Worm (Caenorhabditis elegans) whole organism, L4 larva: ENCODE measurements around the gene C50F7.6.

Source experiments
- D1046.2 ChIP-seq: fragments of 200-800 bp; sonication (Bioruptor generic); IDR thresholded peaks from 2 replicates; pipeline ENCODE4 v1.3.6; 2022; ENCODE audit warnings: missing genetic modification characterization, missing compliant biosample characterization
- F10B5.3 ChIP-seq: sonication (generic microtip); optimal IDR thresholded peaks from 2 replicates; lab custom pipeline; 2016; ENCODE audit warnings: mild to moderate bottlenecking, missing genetic modification characterization, missing compliant biosample characterization
- F37D6.2 ChIP-seq: sonication (generic microtip); optimal IDR thresholded peaks from 2 replicates; lab custom pipeline; 2016; ENCODE audit warnings: mild to moderate bottlenecking, missing genetic modification characterization, missing compliant biosample characterization
- F44E2.7 ChIP-seq: fragments of 200-800 bp; sonication (Bioruptor generic); IDR thresholded peaks from 2 replicates; pipeline ENCODE4 v2.1.2; 2022; ENCODE audit warnings: missing genetic modification characterization, missing compliant biosample characterization
- F49E8.2 ChIP-seq: sonication (generic microtip); optimal IDR thresholded peaks from 2 replicates; lab custom pipeline; 2016; ENCODE audit warnings: missing compliant biosample characterization, mild to moderate bottlenecking, missing genetic modification characterization, borderline replicate concordance
- T20F7.1 ChIP-seq: fragments of 200-800 bp; sonication (Bioruptor generic); optimal IDR thresholded peaks from 2 replicates; lab custom pipeline; 2018; ENCODE audit warnings: mild to moderate bottlenecking, missing genetic modification characterization, missing compliant biosample characterization
- Y75B8A.6 ChIP-seq: fragments of 200-800 bp; sonication (Bioruptor generic); IDR thresholded peaks from 2 replicates; pipeline ENCODE4 v1.3.6; 2022; ENCODE audit warnings: missing genetic modification reagents, missing genetic modification characterization, missing compliant biosample characterization
- aha-1 ChIP-seq: fragments of 150-350 bp; peaks from one replicate; lab custom pipeline; 2014; ENCODE audit warnings: missing biosample characterization, missing genetic modification characterization
- aly-2 ChIP-seq: sonication (generic microtip); optimal IDR thresholded peaks from 2 replicates; lab custom pipeline; 2018; ENCODE audit warnings: missing biosample characterization, missing genetic modification characterization
- arid-1 ChIP-seq: fragments of 200-800 bp; sonication (Bioruptor generic); conservative IDR thresholded peaks from 2 replicates; pipeline ENCODE4 v1.3.6; 2022; ENCODE audit warnings: missing genetic modification reagents, missing genetic modification characterization, missing compliant biosample characterization
- attf-4 ChIP-seq: sonication (generic microtip); optimal IDR thresholded peaks from 3 replicates; lab custom pipeline; 2017; ENCODE audit warnings: missing biosample characterization, missing genetic modification characterization
- ceh-20 ChIP-seq: fragments of 200-800 bp; sonication (Bioruptor generic); IDR thresholded peaks from 2 replicates; pipeline ENCODE4 v1.3.6; 2022; ENCODE audit warnings: missing genetic modification reagents, missing genetic modification characterization, missing compliant biosample characterization
- ceh-44 ChIP-seq: fragments of 200-800 bp; sonication (Bioruptor generic); IDR thresholded peaks from 2 replicates; pipeline ENCODE4 v1.3.6; 2022; ENCODE audit warnings: missing genetic modification reagents, missing genetic modification characterization, missing compliant biosample characterization
- daf-16 ChIP-seq, 3 experiments: sonication (generic microtip); optimal IDR thresholded peaks; 2 replicates each; lab custom pipeline; 2016 to 2017; ENCODE audit warnings: missing genetic modification characterization in 3 of 3, missing genetic modification reagents in 3 of 3, mild to moderate bottlenecking in 2 of 3, missing compliant biosample characterization in 2 of 3, missing biosample characterization in 1 of 3, moderate library complexity in 1 of 3
- egl-27 ChIP-seq: sonication (generic microtip); optimal IDR thresholded peaks from 3 replicates; lab custom pipeline; 2017; ENCODE audit warnings: missing biosample characterization, missing genetic modification reagents, missing genetic modification characterization
- egl-43 ChIP-seq: fragments of 200-800 bp; sonication (Bioruptor generic); IDR thresholded peaks from 2 replicates; pipeline ENCODE4 v1.3.6; 2022; ENCODE audit warnings: missing genetic modification reagents, missing genetic modification characterization, missing compliant biosample characterization
- fkh-10 ChIP-seq: fragments of 150-350 bp; optimal IDR thresholded peaks from 2 replicates; lab custom pipeline; 2014; ENCODE audit warnings: missing biosample characterization, missing genetic modification reagents, missing genetic modification characterization
- jun-1 ChIP-seq: fragments of 150-350 bp; optimal IDR thresholded peaks from 2 replicates; lab custom pipeline; 2014; ENCODE audit warnings: missing biosample characterization, missing genetic modification reagents, missing genetic modification characterization
- lim-7 ChIP-seq: fragments of 200-800 bp; sonication (Bioruptor generic); IDR thresholded peaks from 2 replicates; pipeline ENCODE4 v1.3.6; 2022; ENCODE audit warnings: missing genetic modification characterization, missing compliant biosample characterization
- lin-1 ChIP-seq: fragments of 200-800 bp; sonication (Bioruptor generic); IDR thresholded peaks from 2 replicates; pipeline ENCODE4 v1.3.6; 2022; ENCODE audit warnings: missing genetic modification reagents, missing genetic modification characterization, missing compliant biosample characterization
- lin-38 ChIP-seq: fragments of 200-800 bp; sonication (Bioruptor generic); IDR thresholded peaks from 2 replicates; pipeline ENCODE4 v1.3.6; 2022; ENCODE audit warnings: missing genetic modification reagents, missing genetic modification characterization, missing compliant biosample characterization
- madf-5 ChIP-seq, 2 experiments: fragments of 200-800 bp; sonication (Bioruptor generic); IDR thresholded peaks; 2 replicates each; pipeline ENCODE4 v1.3.6; 2022; ENCODE audit warnings: missing compliant biosample characterization in 2 of 2, missing genetic modification characterization in 2 of 2
- mdt-29 ChIP-seq: fragments of 200-800 bp; sonication (Bioruptor generic); IDR thresholded peaks from 2 replicates; pipeline ENCODE4 v1.3.6; 2022; ENCODE audit warnings: missing genetic modification reagents, missing genetic modification characterization, missing compliant biosample characterization
- nhr-10 ChIP-seq: fragments of 150-350 bp; optimal IDR thresholded peaks from 2 replicates; lab custom pipeline; 2014; ENCODE audit warnings: missing biosample characterization, missing genetic modification characterization
- nhr-25 ChIP-seq: sonication (generic microtip); optimal IDR thresholded peaks from 2 replicates; lab custom pipeline; 2017; ENCODE audit warnings: missing genetic modification characterization, mild to moderate bottlenecking, missing compliant biosample characterization, antibody characterized with exemption, moderate library complexity, borderline replicate concordance; ENCODE audit not compliant: insufficient read depth
- nhr-28 ChIP-seq: fragments of 150-350 bp; optimal IDR thresholded peaks from 2 replicates; lab custom pipeline; 2014; ENCODE audit warnings: missing biosample characterization, missing genetic modification characterization
- nhr-41 ChIP-seq: fragments of 200-800 bp; sonication (Bioruptor generic); IDR thresholded peaks from 2 replicates; pipeline ENCODE4 v1.3.6; 2022; ENCODE audit warnings: missing genetic modification reagents, missing genetic modification characterization, missing compliant biosample characterization
- nhr-48 ChIP-seq: sonication (generic microtip); optimal IDR thresholded peaks from 2 replicates; lab custom pipeline; 2016; ENCODE audit warnings: mild to moderate bottlenecking, missing genetic modification characterization, missing compliant biosample characterization
- nhr-6 ChIP-seq: fragments of 150-350 bp; optimal IDR thresholded peaks from 2 replicates; lab custom pipeline; 2014; ENCODE audit warnings: missing biosample characterization, missing genetic modification characterization
- nhr-77 ChIP-seq: fragments of 150-350 bp; optimal IDR thresholded peaks from 2 replicates; lab custom pipeline; 2014; ENCODE audit warnings: missing biosample characterization, missing genetic modification characterization
- php-3 ChIP-seq: fragments of 200-800 bp; sonication (Bioruptor generic); IDR thresholded peaks from 2 replicates; pipeline ENCODE4 v1.3.6; 2022; ENCODE audit warnings: missing genetic modification reagents, missing genetic modification characterization, missing compliant biosample characterization
- sdz-12 ChIP-seq: fragments of 200-800 bp; sonication (Bioruptor generic); optimal IDR thresholded peaks from 2 replicates; lab custom pipeline; 2018; ENCODE audit warnings: mild to moderate bottlenecking, missing genetic modification characterization, missing compliant biosample characterization
- snpc-1.2 ChIP-seq: fragments of 200-800 bp; sonication (Bioruptor generic); IDR thresholded peaks from 2 replicates; pipeline ENCODE4 v1.3.6; 2022; ENCODE audit warnings: missing genetic modification reagents, missing genetic modification characterization, missing compliant biosample characterization
- tra-1 ChIP-seq: fragments of 200-800 bp; sonication (Bioruptor generic); IDR thresholded peaks from 2 replicates; pipeline ENCODE4 v1.3.6; 2022; ENCODE audit warnings: missing genetic modification reagents, missing genetic modification characterization, missing compliant biosample characterization
- unc-39 ChIP-seq: sonication (generic microtip); optimal IDR thresholded peaks from 2 replicates; lab custom pipeline; 2017; ENCODE audit warnings: missing biosample characterization, missing genetic modification characterization
- unc-62 ChIP-seq, 3 experiments: fragments of 150-350 bp in 1 of 3; sonication (generic microtip); optimal IDR thresholded peaks in 2 of 3; peaks in 1 of 3; 1 replicate in 1 of 3; 2 replicates in 2 of 3; lab custom pipeline; 2014 to 2017; ENCODE audit warnings: missing biosample characterization in 3 of 3, missing genetic modification characterization in 3 of 3, missing genetic modification reagents in 3 of 3, missing genotype in 1 of 3
- zfp-2 ChIP-seq: sonication (generic microtip); optimal IDR thresholded peaks from 2 replicates; lab custom pipeline; 2016; ENCODE audit warnings: mild to moderate bottlenecking, missing genetic modification characterization, missing compliant biosample characterization
- zfp-3 ChIP-seq: fragments of 200-800 bp; sonication (Bioruptor generic); conservative IDR thresholded peaks from 2 replicates; pipeline ENCODE4 v1.3.6; 2022; ENCODE audit warnings: missing genetic modification reagents, missing genetic modification characterization, missing compliant biosample characterization
- zip-2 ChIP-seq: fragments of 150-350 bp; optimal IDR thresholded peaks from 2 replicates; lab custom pipeline; 2014; ENCODE audit warnings: missing biosample characterization, missing genetic modification characterization
- ztf-7 ChIP-seq: fragments of 150-350 bp; optimal IDR thresholded peaks from 2 replicates; lab custom pipeline; 2014; ENCODE audit warnings: missing biosample characterization, missing genetic modification characterization

The C50F7.6 gene

DNA sequence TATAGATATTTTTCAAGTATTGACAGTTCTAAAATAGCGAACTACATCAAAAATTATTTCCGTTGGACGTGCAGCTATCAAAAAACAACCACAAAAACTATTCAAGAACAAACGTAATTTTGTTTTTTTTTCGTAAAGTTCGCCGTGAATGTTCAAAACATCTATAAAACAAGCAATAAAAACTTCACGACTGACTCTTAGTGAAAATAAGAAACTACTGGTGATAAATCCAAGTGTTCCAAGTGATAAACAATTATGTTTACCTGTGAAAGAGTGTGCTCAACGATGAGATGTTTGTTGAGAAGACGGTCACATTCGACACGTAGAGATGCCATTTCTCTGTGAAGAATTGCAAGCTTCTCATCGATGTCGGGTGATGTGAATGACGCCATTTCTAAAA, at the start of gene C50F7.6:
Gene C50F7.6 (minus strand): TSS at position 394 of the 400 bp plus-strand sequence.
- TF ChIP-seq daf-16 (GFP tag; optimal IDR thresholded peaks at IDR 0.05; lab: Kevin White, UChicago): peak in 1 of 2 experiments; percentile 78
- TF ChIP-seq daf-16 (tag; optimal IDR thresholded peaks at IDR 0.05; lab: Kevin White, UChicago): no peak
- no peak for TF ChIP-seq egl-27 (tag; lab: Kevin White, UChicago)
- no peak for TF ChIP-seq Y75B8A.6

DNA sequence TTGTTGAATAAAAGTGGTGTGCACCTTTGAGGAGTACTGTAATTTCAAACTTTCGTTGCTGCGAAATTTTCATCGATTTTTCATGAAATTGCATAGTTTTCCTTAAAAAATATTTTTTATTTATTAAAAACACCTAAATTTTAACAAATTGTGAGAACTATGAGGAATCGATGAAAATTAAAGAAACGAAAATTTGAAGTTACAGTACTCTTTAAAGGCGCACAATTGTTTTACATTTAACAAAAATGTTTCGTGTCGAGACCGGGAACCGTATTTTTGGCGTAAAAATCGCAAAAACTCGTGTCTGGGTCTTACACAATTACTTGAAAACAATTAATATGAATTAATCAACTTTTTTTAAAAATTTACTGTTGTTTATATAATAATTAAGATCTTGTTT, 47.2 kb upstream of the C50F7.6 start, which contains the start of gene rdl-1:
Gene rdl-1 (minus strand): TSS at position 101 of the 400 bp plus-strand sequence.
- no peak for TF ChIP-seq F10B5.3 (tag; lab: Kevin White, UChicago)
- no peak for TF ChIP-seq ceh-20
- no peak for TF ChIP-seq Y75B8A.6
- no peak for TF ChIP-seq jun-1

ce11 chrIV:7764319-7764718, 41.3 kb upstream of the C50F7.6 start:
- TF ChIP-seq nhr-25 (tag; lab: Kevin White, UChicago) (no peak), snpc-1.2 (peak; percentile 67; the same call in 1 of the 2 replicates), lim-7 (GFP tag; lab: Robert Waterston, UW) (no peak), fkh-10 (GFP tag; lab: Kevin White, UChicago) (no peak), php-3 (GFP tag; lab: Robert Waterston, UW) (no peak), aly-2 (tag; lab: Kevin White, UChicago) (no peak), unc-39 (tag; lab: Kevin White, UChicago) (no peak), arid-1 (GFP tag; lab: Robert Waterston, UW) (no peak), madf-5 (GFP tag; IDR thresholded peaks at IDR 0.05; lab: Robert Waterston, UW) (no peak), lin-38 (0 out of 2 replicates have a peak, but pooled peaks have one; percentile 5), zfp-3 (no peak), nhr-48 (no peak), D1046.2 (no peak), T20F7.1 (GFP tag; lab: Kevin White, UChicago) (no peak), aha-1 (tag; lab: Kevin White, UChicago) (no peak), tra-1 (GFP tag; lab: Robert Waterston, UW) (no peak), unc-62 (GFP tag; optimal IDR thresholded peaks at IDR 0.05 in 1 of 2; lab: Kevin White, UChicago) (peak in 1 of 2 experiments; percentile 73), unc-62 (tag; optimal IDR thresholded peaks at IDR 0.05; lab: Kevin White, UChicago) (no peak), zfp-2 (no peak)
- TF ChIP-seq, all 104 proteins: peak for 3

DNA sequence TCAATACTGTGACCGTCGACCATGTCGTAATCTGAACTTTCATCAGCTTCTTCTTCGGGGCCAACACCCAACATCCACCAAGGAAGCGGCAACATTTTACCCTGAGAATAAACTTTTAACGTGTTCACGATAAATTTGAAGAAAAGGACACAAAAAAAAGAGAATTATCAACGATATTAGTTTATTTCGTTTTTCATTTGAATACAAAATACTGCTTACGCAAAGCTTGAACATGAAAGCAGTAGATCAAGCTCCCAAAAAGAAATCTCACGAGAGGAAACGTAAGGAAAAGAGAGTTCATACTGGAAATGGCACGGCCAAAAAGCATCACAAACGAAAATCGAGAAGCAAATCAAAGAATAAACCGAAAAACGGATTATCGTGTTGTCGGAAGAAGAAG, 40.7 kb upstream of the C50F7.6 start, which contains the start of the genes C46A5.6 and C46A5.1:
Gene C46A5.6 (minus strand): TSS at position 101 of the 400 bp plus-strand sequence.
Gene C46A5.1 (plus strand): TSS at position 184 of the 400 bp plus-strand sequence.
- TF ChIP-seq nhr-10 (tag; lab: Kevin White, UChicago) (no peak), nhr-6 (tag; lab: Kevin White, UChicago) (no peak), nhr-41 (no peak), mdt-29 (GFP tag; lab: Robert Waterston, UW) (no peak), sdz-12 (GFP tag; lab: Kevin White, UChicago) (no peak), F37D6.2 (tag; lab: Kevin White, UChicago) (no peak), nhr-28 (tag; lab: Kevin White, UChicago) (no peak), F49E8.2 (no peak), lin-1 (GFP tag; lab: Robert Waterston, UW) (no peak), attf-4 (tag; lab: Kevin White, UChicago) (no peak), nhr-48 (no peak), egl-43 (GFP tag; lab: Robert Waterston, UW) (no peak), ceh-20 (no peak), zip-2 (tag; lab: Kevin White, UChicago) (no peak), ztf-7 (tag; lab: Kevin White, UChicago) (no peak), F44E2.7 (GFP tag; lab: Robert Waterston, UW) (no peak), nhr-77 (tag; lab: Kevin White, UChicago) (no peak), zfp-2 (no peak), ceh-44 (no peak)
